Fruit fly (Drosophila melanogaster) whole organism, pupa: ENCODE results near the gene CG3558.
A peak's percentile ranks its signal among the peaks of the same experiment; 100 is the strongest.

Source experiments
- CG12605 ChIP-seq: fragments of 200-800 bp; sonication (Bioruptor generic); IDR thresholded peaks from 2 replicates; pipeline ENCODE4 v1.3.6; 2022; ENCODE audit warnings: missing biosample characterization, missing genetic modification characterization
- CG13204 ChIP-seq: fragments of 200-800 bp; sonication (Bioruptor generic); optimal IDR thresholded peaks from 2 replicates; lab custom pipeline; 2018; ENCODE audit warnings: missing biosample characterization, mild to moderate bottlenecking, missing genetic modification characterization, moderate library complexity
- CG15710 ChIP-seq: fragments of 200-800 bp; sonication (Bioruptor generic); optimal IDR thresholded peaks from 2 replicates; lab custom pipeline; 2018; ENCODE audit warnings: missing biosample characterization, mild to moderate bottlenecking, missing genetic modification characterization, moderate library complexity
- CG17806 ChIP-seq: fragments of 200-800 bp; sonication (Bioruptor generic); optimal IDR thresholded peaks from 2 replicates; lab custom pipeline; 2018; ENCODE audit warnings: missing biosample characterization, mild to moderate bottlenecking, missing genetic modification characterization, moderate library complexity
- CG34367 ChIP-seq: fragments of 200-800 bp; sonication (Bioruptor generic); optimal IDR thresholded peaks from 2 replicates; lab custom pipeline; 2018; ENCODE audit warnings: missing biosample characterization, mild to moderate bottlenecking, missing genetic modification characterization
- CG4496 ChIP-seq: fragments of 200-800 bp; sonication (Bioruptor generic); IDR thresholded peaks from 3 replicates; pipeline ENCODE4 v1.3.6; 2022; ENCODE audit warnings: missing biosample characterization, missing genetic modification characterization
- CG8159 ChIP-seq: fragments of 200-800 bp; sonication (Bioruptor generic); optimal IDR thresholded peaks from 3 replicates; lab custom pipeline; 2018; ENCODE audit warnings: missing biosample characterization, mild to moderate bottlenecking, missing genetic modification characterization, moderate library complexity
- CG8301 ChIP-seq: fragments of 200-800 bp; sonication (Bioruptor generic); optimal IDR thresholded peaks from 2 replicates; lab custom pipeline; 2018; ENCODE audit warnings: missing biosample characterization, mild to moderate bottlenecking, missing genetic modification characterization
- EcR ChIP-seq: fragments of 200-800 bp; sonication (Bioruptor generic); optimal IDR thresholded peaks from 3 replicates; lab custom pipeline; 2019; ENCODE audit warnings: missing biosample characterization, missing genetic modification characterization, mild to moderate bottlenecking, moderate library complexity, missing genetic modification reagents
- Ets98B ChIP-seq: fragments of 200-800 bp; sonication (Bioruptor generic); IDR thresholded peaks from 2 replicates; pipeline ENCODE4 v1.3.6; 2022; ENCODE audit warnings: missing biosample characterization, missing genetic modification characterization
- Pif1B ChIP-seq: fragments of 200-800 bp; sonication (Bioruptor generic); optimal IDR thresholded peaks from 3 replicates; lab custom pipeline; 2016; ENCODE audit warnings: missing biosample characterization, missing genetic modification characterization
- Snoo ChIP-seq: fragments of 200-800 bp; sonication (Bioruptor generic); optimal IDR thresholded peaks from 3 replicates; lab custom pipeline; 2017; ENCODE audit warnings: missing biosample characterization, mild to moderate bottlenecking, missing genetic modification characterization, inconsistent platforms
- fd96Ca ChIP-seq: fragments of 200-800 bp; sonication (Bioruptor generic); IDR thresholded peaks from 3 replicates; pipeline ENCODE4 v1.3.6; 2022; ENCODE audit warnings: missing biosample characterization, missing genetic modification characterization
- gl ChIP-seq: fragments of 200-800 bp; sonication (Bioruptor generic); optimal IDR thresholded peaks from 2 replicates; lab custom pipeline; 2018; ENCODE audit warnings: missing biosample characterization, mild to moderate bottlenecking, missing genetic modification characterization

DNA sequence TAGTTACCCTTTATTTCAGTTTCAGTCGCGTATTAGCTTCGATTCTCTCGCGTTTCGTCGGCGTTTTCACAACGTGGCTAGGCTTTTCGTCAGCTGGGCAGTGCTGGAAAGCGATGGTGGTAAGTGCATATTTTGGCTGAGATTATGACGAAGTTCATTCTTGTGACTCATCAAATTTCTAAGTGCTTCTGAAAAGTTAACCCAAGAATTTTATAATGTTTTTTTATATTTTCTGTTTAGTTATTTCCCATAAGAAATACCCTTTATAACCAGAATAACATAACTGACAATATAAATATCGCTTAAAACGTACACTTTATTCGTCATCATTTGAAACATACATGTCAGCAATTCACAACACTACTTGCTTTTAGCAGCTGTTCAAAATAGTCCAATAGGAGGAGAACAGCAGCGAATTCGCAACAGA, 44.5 kb downstream of the CG3558 start, which contains the start of the genes CG17260 and SerRS:
- TF ChIP-seq Snoo (tag; lab: Kevin White, UChicago) (peak; percentile 81), CG34367 (tag; lab: Kevin White, UChicago) (peak; percentile 76), fd96Ca (GFP tag; lab: Robert Waterston, UW) (peak; percentile 76), gl (tag; lab: Kevin White, UChicago) (peak; percentile 61), Ets98B (GFP tag; lab: Robert Waterston, UW) (peak; percentile 82), CG13204 (GFP tag; lab: Kevin White, UChicago) (no peak), CG12605 (GFP tag; lab: Robert Waterston, UW) (peak; percentile 66), CG8159 (tag; lab: Kevin White, UChicago) (peak; percentile 86), CG17806 (tag; lab: Kevin White, UChicago) (peak; percentile 90), CG8301 (tag; lab: Kevin White, UChicago) (peak; percentile 86), Pif1B (peak; percentile 84), CG15710 (peak; percentile 89), EcR (GFP tag; lab: Kevin White, UChicago) (no peak), CG4496 (GFP tag; lab: Robert Waterston, UW) (peak; percentile 91)
